Worm (Caenorhabditis elegans) whole organism, late embryonic: Measurements from ENCODE around the gene srg-22.

Source experiments
- ama-1 ChIP-seq: fragments of 150-350 bp; optimal IDR thresholded peaks from 2 replicates; lab custom pipeline; 2014
- pag-3 ChIP-seq: sonication (generic microtip); optimal IDR thresholded peaks from 2 replicates; lab custom pipeline; 2016; ENCODE audit warnings: missing compliant biosample characterization, missing genetic modification characterization, borderline replicate concordance
- tbx-7 ChIP-seq: sonication (generic microtip); optimal IDR thresholded peaks from 2 replicates; lab custom pipeline; 2016; ENCODE audit warnings: missing genotype, missing genetic modification characterization, missing compliant biosample characterization

DNA sequence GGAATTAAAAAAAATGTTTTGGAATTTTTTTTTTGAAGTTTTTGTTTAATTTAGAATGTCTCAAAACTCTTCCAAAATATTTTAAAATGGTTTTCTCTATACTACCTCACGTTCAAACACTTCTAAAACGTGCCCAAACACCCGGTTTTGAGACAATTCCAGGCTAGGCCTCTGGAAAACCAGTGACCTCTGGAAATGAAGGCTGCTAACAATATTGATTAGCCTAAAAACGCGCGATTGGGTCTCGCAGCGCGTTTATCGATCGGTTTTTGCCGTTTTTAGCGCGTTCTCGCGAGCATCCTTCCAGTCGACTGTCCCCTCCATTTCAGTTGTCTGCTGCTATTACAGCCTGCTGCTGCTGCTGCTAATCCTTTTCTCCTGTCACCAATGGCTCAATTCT, 32.5 kb downstream of the srg-22 start, which contains the start of gene Y25C1A.6:
- no peak for TF ChIP-seq ama-1 (lab: Kevin White, UChicago)
- no peak for TF ChIP-seq pag-3 (tag; lab: Kevin White, UChicago)
- no peak for TF ChIP-seq tbx-7 (tag; lab: Kevin White, UChicago)
